Worm (Caenorhabditis elegans): ENCODE results near the gene eri-12.

eri-12 gene

ce11 chrIV:12212814-12213213 lies 56.2 kb downstream of the eri-12 start:
- no peak for TF ChIP-seq unc-62 (GFP tag; optimal IDR thresholded peaks at IDR 0.05)

Data from whole organism, mixed stage, embryonic.